Fruit fly (Drosophila melanogaster) whole organism, wandering third instar larva: ENCODE measurements around the gene mex1.

ENCODE experiments used
- Abd-B ChIP-seq: fragments of >200 bp; optimal IDR thresholded peaks from 2 replicates; lab custom pipeline; 2017; ENCODE audit warnings: missing biosample characterization, missing genetic modification characterization
- CrebA ChIP-seq: fragments of 200-800 bp; sonication (Bioruptor generic); optimal IDR thresholded peaks from 2 replicates; lab custom pipeline; 2016; ENCODE audit warnings: missing biosample characterization, mild to moderate bottlenecking, missing genetic modification characterization, borderline replicate concordance
- Jra ChIP-seq: sonication (Bioruptor generic); optimal IDR thresholded peaks from 2 replicates; lab custom pipeline; 2016; ENCODE audit warnings: missing biosample characterization, missing genetic modification characterization
- N ChIP-seq: fragments of >200 bp; optimal IDR thresholded peaks from 2 replicates; lab custom pipeline; 2018; ENCODE audit warnings: missing biosample characterization, missing external identifiers, missing genetic modification characterization
- OdsH ChIP-seq: fragments of 200-800 bp; sonication (Bioruptor generic); optimal IDR thresholded peaks from 2 replicates; lab custom pipeline; 2016; ENCODE audit warnings: missing biosample characterization, mild to moderate bottlenecking, missing genetic modification characterization
- Vsx2 ChIP-seq: fragments of 200-300, 225-300 bp; sonication (Bioruptor generic); optimal IDR thresholded peaks from 2 replicates; lab custom pipeline; 2018; ENCODE audit warnings: missing biosample characterization, missing genetic modification characterization; ENCODE audit not compliant: partially characterized antibody
- br ChIP-seq: fragments of 200-800 bp; sonication (Bioruptor generic); optimal IDR thresholded peaks from 2 replicates; lab custom pipeline; 2016; ENCODE audit warnings: missing biosample characterization, missing genetic modification characterization
- dmrt93B ChIP-seq: fragments of 200-800 bp; sonication (Bioruptor generic); optimal IDR thresholded peaks from 2 replicates; lab custom pipeline; 2018; ENCODE audit warnings: missing biosample characterization, mild to moderate bottlenecking, missing genetic modification characterization
- fru ChIP-seq: fragments of 200-800 bp; sonication (Bioruptor generic); optimal IDR thresholded peaks from 3 replicates; lab custom pipeline; 2016; ENCODE audit warnings: missing biosample characterization, mild to moderate bottlenecking, missing genetic modification characterization
- rgr ChIP-seq: fragments of 200-800 bp; sonication (Bioruptor generic); optimal IDR thresholded peaks from 3 replicates; lab custom pipeline; 2016; ENCODE audit warnings: missing biosample characterization, mild to moderate bottlenecking, missing genetic modification characterization
- usp ChIP-seq: fragments of >200 bp; optimal IDR thresholded peaks from 2 replicates; lab custom pipeline; 2017; ENCODE audit warnings: missing biosample characterization, missing genetic modification characterization

dm6 chr3L:15519492-15519891 lies at the start of gene mex1:
- no peak for TF ChIP-seq Abd-B (GFP tag; lab: Kevin White, UChicago)
- TF ChIP-seq Jra (GFP tag; lab: Kevin White, UChicago), result no peak
- TF ChIP-seq br (GFP tag; lab: Kevin White, UChicago), result no peak
- TF ChIP-seq Vsx2 (GFP tag; lab: Kevin White, UChicago), result no peak
- no peak for TF ChIP-seq usp (GFP tag; lab: Kevin White, UChicago)
- TF ChIP-seq rgr (GFP tag; lab: Kevin White, UChicago), result no peak
- TF ChIP-seq CrebA (GFP tag; lab: Kevin White, UChicago), result no peak
- no peak for TF ChIP-seq fru
- no peak for TF ChIP-seq N (GFP tag; lab: Kevin White, UChicago)
- TF ChIP-seq dmrt93B (GFP tag; lab: Kevin White, UChicago), result no peak
- TF ChIP-seq OdsH (GFP tag; lab: Kevin White, UChicago), result no peak
